Fruit fly (Drosophila melanogaster): ENCODE data around the gene CG15211.
A peak's percentile ranks its signal among the peaks of the same experiment; 100 is the strongest.

CG15211 gene

DNA sequence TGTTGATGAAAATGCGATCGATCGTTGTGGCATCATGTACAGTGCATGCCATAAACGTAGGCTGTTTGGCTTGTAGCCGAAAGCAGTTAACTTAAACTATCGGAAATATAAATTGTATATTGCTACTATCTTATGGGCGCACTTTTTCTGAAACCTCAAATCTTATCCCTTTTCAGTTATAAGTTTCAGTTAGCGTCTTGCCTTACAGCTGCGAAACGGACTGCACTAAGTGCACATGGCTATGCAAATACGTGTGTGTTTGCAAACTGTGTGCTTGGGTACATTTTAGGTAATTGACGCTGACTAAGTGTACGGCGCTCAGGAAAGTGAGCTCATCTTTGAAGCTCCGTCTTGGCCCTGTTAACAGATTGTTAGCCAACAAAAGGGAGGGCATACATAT, 3.3 kb downstream of the CG15211 start (continued):
- no peak for TF ChIP-seq CG9437 (GFP tag; optimal IDR thresholded peaks at IDR 0.05)
- no peak for TF ChIP-seq Neu2 (GFP tag; optimal IDR thresholded peaks at IDR 0.05; ENCODE audit: borderline replicate concordance)
- no peak for TF ChIP-seq Kr (GFP tag; optimal IDR thresholded peaks at IDR 0.05)
- TF ChIP-seq Blimp-1 (GFP tag; optimal IDR thresholded peaks at IDR 0.05): peak; percentile 19
- TF ChIP-seq Nf-YC (tag; optimal IDR thresholded peaks at IDR 0.05): no peak
- no peak for TF ChIP-seq sna (GFP tag; IDR thresholded peaks at IDR 0.05; ENCODE audit: partially characterized antibody)
- no peak for TF ChIP-seq CG4707 (GFP tag; optimal IDR thresholded peaks at IDR 0.05)
- peak; percentile 2 for TF ChIP-seq CG7786 (GFP tag; optimal IDR thresholded peaks at IDR 0.05)
- TF ChIP-seq chinmo (GFP tag; IDR thresholded peaks at IDR 0.05; ENCODE audit: partially characterized antibody): no peak
- TF ChIP-seq Sin3A (optimal IDR thresholded peaks at IDR 0.05): no peak
- peak; percentile 56 for TF ChIP-seq sisA (GFP tag; IDR thresholded peaks at IDR 0.05)
- TF ChIP-seq cato (GFP tag; optimal IDR thresholded peaks at IDR 0.05; ENCODE audit: borderline replicate concordance): no peak
- TF ChIP-seq CG11696 (GFP tag; IDR thresholded peaks at IDR 0.05): no peak
- TF ChIP-seq YL-1 (GFP tag; optimal IDR thresholded peaks at IDR 0.05): no peak
- no peak for TF ChIP-seq sc (optimal IDR thresholded peaks at IDR 0.05)
- no peak for TF ChIP-seq sc (GFP tag; optimal IDR thresholded peaks at IDR 0.05)
- TF ChIP-seq CG18599 (GFP tag; optimal IDR thresholded peaks at IDR 0.05): peak; percentile 26
- TF ChIP-seq gcm (GFP tag; optimal IDR thresholded peaks at IDR 0.05): no peak
- peak; percentile 37 for TF ChIP-seq phol (tag; optimal IDR thresholded peaks at IDR 0.05)
- TF ChIP-seq Mes4 (GFP tag; optimal IDR thresholded peaks at IDR 0.05): no peak
- TF ChIP-seq Mrtf (GFP tag; IDR thresholded peaks at IDR 0.05): 0 out of 3 replicates have a peak, but pooled peaks have one; percentile 57
- no peak for TF ChIP-seq Gsc (GFP tag; IDR thresholded peaks at IDR 0.05)
- TF ChIP-seq HLH4C (GFP tag; IDR thresholded peaks at IDR 0.05; ENCODE audit: partially characterized antibody): no peak
- TF ChIP-seq CG11398 (GFP tag; optimal IDR thresholded peaks at IDR 0.05): no peak
- TF ChIP-seq NC2β (GFP tag; optimal IDR thresholded peaks at IDR 0.05): no peak
- TF ChIP-seq Spps (tag; optimal IDR thresholded peaks at IDR 0.05): no peak
- no peak for TF ChIP-seq CG7987 (GFP tag; optimal IDR thresholded peaks at IDR 0.05)
- no peak for TF ChIP-seq gsb-n (tag; optimal IDR thresholded peaks at IDR 0.05)
- peak; percentile 64; the same call in 1 of the 2 replicates for TF ChIP-seq stc (GFP tag; IDR thresholded peaks at IDR 0.05)
- TF ChIP-seq sqz (GFP tag; optimal IDR thresholded peaks at IDR 0.05): peak; percentile 4
- TF ChIP-seq E2f1 (GFP tag; IDR thresholded peaks at IDR 0.05): peak; percentile 52
- TF ChIP-seq Opbp (GFP tag; IDR thresholded peaks at IDR 0.05; ENCODE audit: partially characterized antibody): no peak
- no peak for TF ChIP-seq jumu (GFP tag; optimal IDR thresholded peaks at IDR 0.05)
- peak; percentile 15 to 57 for TF ChIP-seq dpn (GFP tag; optimal IDR thresholded peaks at IDR 0.05)
- TF ChIP-seq p53 (GFP tag; optimal IDR thresholded peaks at IDR 0.05): no peak
- peak; percentile 43; the same call in 1 of the 2 replicates for TF ChIP-seq CG32767 (GFP tag; IDR thresholded peaks at IDR 0.05)
- TF ChIP-seq CG2678 (tag; optimal IDR thresholded peaks at IDR 0.05): peak; percentile 62
- no peak for TF ChIP-seq hbn (GFP tag; IDR thresholded peaks at IDR 0.05; ENCODE audit: partially characterized antibody)
- no peak for TF ChIP-seq Hsf (GFP tag; optimal IDR thresholded peaks at IDR 0.05)
- peak; percentile 51 for TF ChIP-seq vvl (GFP tag; IDR thresholded peaks at IDR 0.05)
- TF ChIP-seq CG30403 (GFP tag; optimal IDR thresholded peaks at IDR 0.05): peak; percentile 41
- peak; percentile 24 for TF ChIP-seq caup (GFP tag; optimal IDR thresholded peaks at IDR 0.05; ENCODE audit: severe bottlenecking)
- TF ChIP-seq al (GFP tag; IDR thresholded peaks at IDR 0.05): no peak
- TF ChIP-seq CG6765 (GFP tag; optimal IDR thresholded peaks at IDR 0.05): peak; percentile 3
- peak; percentile 24 for TF ChIP-seq Hr3 (GFP tag; optimal IDR thresholded peaks at IDR 0.05)
- no peak for TF ChIP-seq toy (GFP tag; IDR thresholded peaks at IDR 0.05)
- peak; percentile 74 for TF ChIP-seq dmrt99B (tag; optimal IDR thresholded peaks at IDR 0.05)
- TF ChIP-seq CG2116 (GFP tag; optimal IDR thresholded peaks at IDR 0.05): no peak
- TF ChIP-seq CG1233 (GFP tag; optimal IDR thresholded peaks at IDR 0.05): peak; percentile 28
- TF ChIP-seq CG7928 (GFP tag; optimal IDR thresholded peaks at IDR 0.05): no peak
- TF ChIP-seq CG6813 (GFP tag; optimal IDR thresholded peaks at IDR 0.05): peak; percentile 1
